Fruit fly (Drosophila melanogaster): Measurements from ENCODE around the gene CG4982.

dm6 chr3L:16279171-16279570, 22.1 kb upstream of the CG4982 start, which contains the start of gene CG13050:
- TF ChIP-seq CG8478 (optimal IDR thresholded peaks at IDR 0.05) (no peak), CTCF (optimal IDR thresholded peaks at IDR 0.05) (no peak)
